Worm (Caenorhabditis elegans) whole organism, L1 larva: Measurements from ENCODE around the gene fbxc-19.

ENCODE experiments used
- C04F5.9 ChIP-seq: sonication (generic microtip); optimal IDR thresholded peaks from 2 replicates; lab custom pipeline; 2016; ENCODE audit warnings: missing genetic modification characterization, missing compliant biosample characterization
- C34B4.2 ChIP-seq: sonication (generic microtip); optimal IDR thresholded peaks from 2 replicates; lab custom pipeline; 2017; ENCODE audit warnings: mild to moderate bottlenecking, missing genetic modification characterization, missing compliant biosample characterization
- F16B12.6 ChIP-seq: fragments of 150-350 bp; optimal IDR thresholded peaks from 2 replicates; lab custom pipeline; 2014; ENCODE audit warnings: missing biosample characterization, missing genetic modification characterization
- aly-2 ChIP-seq: fragments of 150-350 bp; optimal IDR thresholded peaks from 2 replicates; lab custom pipeline; 2014; ENCODE audit warnings: missing biosample characterization, missing genetic modification characterization
- blmp-1 ChIP-seq: fragments of 150-350 bp; optimal IDR thresholded peaks from 2 replicates; lab custom pipeline; 2014; ENCODE audit warnings: missing biosample characterization, missing genetic modification characterization
- ceh-88 ChIP-seq: fragments of 200-800 bp; sonication (Bioruptor generic); IDR thresholded peaks from 2 replicates; pipeline ENCODE4 v1.3.6; 2022; ENCODE audit warnings: missing genetic modification characterization, missing compliant biosample characterization
- ceh-90 ChIP-seq: sonication (generic microtip); optimal IDR thresholded peaks from 2 replicates; lab custom pipeline; 2016; ENCODE audit warnings: missing genetic modification characterization, missing compliant biosample characterization
- dpl-1 ChIP-seq, 3 experiments: fragments of 150-350 bp in 2 of 3; sonication (generic microtip) in 1 of 3; optimal IDR thresholded peaks; 2 replicates each; lab custom pipeline; 2014 to 2017; ENCODE audit warnings: missing biosample characterization in 3 of 3, missing genetic modification characterization in 3 of 3, missing genetic modification reagents in 3 of 3
- dsc-1 ChIP-seq: sonication (generic microtip); optimal IDR thresholded peaks from 2 replicates; lab custom pipeline; 2016; ENCODE audit warnings: mild to moderate bottlenecking, missing genetic modification characterization, missing compliant biosample characterization
- efl-1 ChIP-seq, 4 experiments: fragments of 150-350 bp; optimal IDR thresholded peaks in 3 of 4; peaks in 1 of 4; 1 replicate in 1 of 4; 2 replicates in 3 of 4; lab custom pipeline; 2014; ENCODE audit warnings: missing biosample characterization in 2 of 4, missing genetic modification characterization in 2 of 4, missing genetic modification reagents in 2 of 4
- efl-3 ChIP-seq: fragments of 200-800 bp; sonication (Bioruptor generic); optimal IDR thresholded peaks from 2 replicates; lab custom pipeline; 2018; ENCODE audit warnings: mild to moderate bottlenecking, missing genetic modification characterization, missing compliant biosample characterization
- fkh-10 ChIP-seq: sonication (generic microtip); optimal IDR thresholded peaks from 2 replicates; lab custom pipeline; 2017; ENCODE audit warnings: missing biosample characterization, missing genetic modification reagents, missing genetic modification characterization
- fkh-4 ChIP-seq: sonication (generic microtip); optimal IDR thresholded peaks from 2 replicates; lab custom pipeline; 2016; ENCODE audit warnings: missing compliant biosample characterization, missing genetic modification characterization, borderline replicate concordance
- fkh-8 ChIP-seq: sonication (generic microtip); optimal IDR thresholded peaks from 2 replicates; lab custom pipeline; 2016; ENCODE audit warnings: mild to moderate bottlenecking, missing genetic modification characterization, missing compliant biosample characterization
- fos-1 ChIP-seq: fragments of 150-350 bp; optimal IDR thresholded peaks from 2 replicates; lab custom pipeline; 2014; ENCODE audit warnings: missing biosample characterization, missing genetic modification characterization
- grh-1 ChIP-seq: fragments of 200-800 bp; sonication (Bioruptor generic); IDR thresholded peaks from 2 replicates; pipeline ENCODE4 v1.3.6; 2022; ENCODE audit warnings: missing genetic modification reagents, missing genetic modification characterization, missing compliant biosample characterization
- hlh-17 ChIP-seq: fragments of 200-800 bp; sonication (Bioruptor generic); optimal IDR thresholded peaks from 2 replicates; lab custom pipeline; 2018; ENCODE audit warnings: missing genetic modification characterization, mild to moderate bottlenecking, missing compliant biosample characterization, moderate library complexity, borderline replicate concordance
- hlh-4 ChIP-seq: sonication (generic microtip); optimal IDR thresholded peaks from 2 replicates; lab custom pipeline; 2016; ENCODE audit warnings: mild to moderate bottlenecking, missing genetic modification characterization, missing compliant biosample characterization
- lin-13 ChIP-seq: fragments of 150-350 bp; optimal IDR thresholded peaks from 2 replicates; lab custom pipeline; 2014; ENCODE audit warnings: missing biosample characterization, missing genetic modification reagents, missing genetic modification characterization
- lin-14 ChIP-seq: fragments of 200-800 bp; sonication (Bioruptor generic); optimal IDR thresholded peaks from 2 replicates; lab custom pipeline; 2018; ENCODE audit warnings: mild to moderate bottlenecking, missing genetic modification characterization, moderate library complexity, missing compliant biosample characterization
- lin-35 ChIP-seq, 2 experiments: fragments of 150-350 bp; optimal IDR thresholded peaks; 2 replicates each; lab custom pipeline; 2014; ENCODE audit warnings: missing biosample characterization in 2 of 2, missing genetic modification characterization in 2 of 2, missing genetic modification reagents in 2 of 2
- lsy-2 ChIP-seq, 2 experiments: fragments of 150-350 bp; optimal IDR thresholded peaks; 2 replicates each; lab custom pipeline; 2014; ENCODE audit warnings: missing biosample characterization in 2 of 2, missing genetic modification characterization in 2 of 2
- mdl-1 ChIP-seq, 2 experiments: fragments of 150-350 bp; optimal IDR thresholded peaks; 2 replicates each; lab custom pipeline; 2014 to 2017; ENCODE audit warnings: missing biosample characterization in 2 of 2, missing genetic modification characterization in 2 of 2, inconsistent platforms in 1 of 2
- nhr-11 ChIP-seq: fragments of 150-350 bp; optimal IDR thresholded peaks from 2 replicates; lab custom pipeline; 2014; ENCODE audit warnings: missing biosample characterization, missing genetic modification characterization
- nhr-237 ChIP-seq: fragments of 150-350 bp; optimal IDR thresholded peaks from 2 replicates; lab custom pipeline; 2014; ENCODE audit warnings: missing biosample characterization, missing genetic modification characterization
- nhr-47 ChIP-seq: sonication (generic microtip); optimal IDR thresholded peaks from 2 replicates; lab custom pipeline; 2016; ENCODE audit warnings: mild to moderate bottlenecking, missing genetic modification characterization, moderate library complexity, missing compliant biosample characterization
- nhr-71 ChIP-seq: sonication (generic microtip); optimal IDR thresholded peaks from 2 replicates; lab custom pipeline; 2016; ENCODE audit warnings: mild to moderate bottlenecking, missing genetic modification characterization, moderate library complexity, missing compliant biosample characterization
- nhr-76 ChIP-seq: sonication (generic microtip); optimal IDR thresholded peaks from 2 replicates; lab custom pipeline; 2017; ENCODE audit warnings: missing biosample characterization, missing genetic modification characterization
- nhr-85 ChIP-seq: sonication (generic microtip); peaks from one replicate; lab custom pipeline; 2016; ENCODE audit warnings: missing genetic modification characterization, inconsistent platforms, missing compliant biosample characterization
- snpc-4 ChIP-seq: fragments of 150-350 bp; optimal IDR thresholded peaks from 2 replicates; lab custom pipeline; 2014; ENCODE audit warnings: missing biosample characterization, missing genetic modification characterization
- snu-23 ChIP-seq: sonication (generic microtip); optimal IDR thresholded peaks from 2 replicates; lab custom pipeline; 2016; ENCODE audit warnings: missing genetic modification characterization, missing compliant biosample characterization
- sox-4 ChIP-seq: sonication (generic microtip); optimal IDR thresholded peaks from 2 replicates; lab custom pipeline; 2016; ENCODE audit warnings: missing genetic modification characterization, missing compliant biosample characterization
- sup-37 ChIP-seq: fragments of 200-800 bp; sonication (Bioruptor generic); optimal IDR thresholded peaks from 2 replicates; lab custom pipeline; 2018; ENCODE audit warnings: mild to moderate bottlenecking, missing genetic modification characterization, missing compliant biosample characterization
- swsn-7 ChIP-seq: sonication (generic microtip); optimal IDR thresholded peaks from 2 replicates; lab custom pipeline; 2016; ENCODE audit warnings: missing genetic modification characterization, missing compliant biosample characterization
- tbx-2 ChIP-seq: sonication (generic microtip); optimal IDR thresholded peaks from 2 replicates; lab custom pipeline; 2016; ENCODE audit warnings: missing genetic modification characterization, missing compliant biosample characterization
- unc-86 ChIP-seq: sonication (generic microtip); optimal IDR thresholded peaks from 2 replicates; lab custom pipeline; 2016; ENCODE audit warnings: missing genetic modification characterization, missing compliant biosample characterization
- xbp-1 ChIP-seq: sonication (generic microtip); optimal IDR thresholded peaks from 2 replicates; lab custom pipeline; 2016; ENCODE audit warnings: missing genetic modification characterization, missing compliant biosample characterization

Gene fbxc-19

ce11 chrII:1806358-1806757 is 13.9 kb upstream of the fbxc-19 start, which contains the start of gene C08F1.12:
Gene C08F1.12 (minus strand): TSS chrII:1806458.
- TF ChIP-seq snu-23 (GFP tag; lab: Kevin White, UChicago) (no peak), blmp-1 (tag; lab: Kevin White, UChicago) (no peak), swsn-7 (no peak), nhr-47 (tag; lab: Kevin White, UChicago) (no peak), lin-13 (no peak), hlh-17 (GFP tag; lab: Kevin White, UChicago) (no peak), nhr-237 (tag; lab: Kevin White, UChicago) (no peak), xbp-1 (no peak), fos-1 (tag; lab: Kevin White, UChicago) (no peak), aly-2 (tag; lab: Kevin White, UChicago) (no peak), nhr-11 (no peak), nhr-71 (tag; lab: Kevin White, UChicago) (no peak), hlh-4 (tag; lab: Kevin White, UChicago) (no peak), mdl-1 (tag; optimal IDR thresholded peaks at IDR 0.05; lab: Kevin White, UChicago) (no peak), nhr-76 (tag; lab: Kevin White, UChicago) (no peak), ceh-88 (no peak), fkh-4 (tag; lab: Kevin White, UChicago) (no peak), ceh-90 (tag; lab: Kevin White, UChicago) (no peak), fkh-10 (no peak), tbx-2 (tag; lab: Kevin White, UChicago) (no peak)
- TF ChIP-seq, all 84 proteins: peak for 0

DNA sequence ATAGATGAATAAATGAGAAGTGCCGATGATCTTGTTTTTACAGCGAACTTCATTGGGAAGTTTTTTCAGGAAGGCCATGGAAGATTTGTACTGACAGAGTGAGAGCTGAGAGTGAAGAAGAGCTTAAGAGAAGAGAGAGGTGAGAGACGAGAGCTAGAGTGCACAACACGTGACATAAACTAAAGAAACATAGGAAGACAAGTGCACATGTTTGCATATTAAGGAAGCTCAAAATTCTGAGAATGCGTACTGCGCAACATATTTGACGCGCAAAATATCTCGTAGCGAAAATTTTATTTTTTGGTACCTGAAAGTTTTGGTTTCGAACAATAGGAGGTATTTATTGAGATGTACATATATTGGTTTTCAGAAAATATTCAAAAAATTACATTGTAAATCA is 12.1 kb upstream of the fbxc-19 start, which contains the start of gene C08F1.8:
Gene C08F1.8, minus strand, starts transcription at position 101 of the 400 bp plus-strand sequence.
- TF ChIP-seq dsc-1 (tag; lab: Kevin White, UChicago): peak; percentile 4
- peak; percentile 24 for TF ChIP-seq fkh-8 (tag; lab: Kevin White, UChicago)
- peak in 1 of 3 experiments; percentile 37 for TF ChIP-seq dpl-1 (GFP tag; optimal IDR thresholded peaks at IDR 0.05; lab: Kevin White, UChicago)
- peak; percentile 29 for TF ChIP-seq lin-14 (GFP tag; lab: Kevin White, UChicago)
- no peak for TF ChIP-seq C04F5.9
- no peak for TF ChIP-seq snpc-4 (tag; lab: Kevin White, UChicago)
- TF ChIP-seq ceh-90 (tag; lab: Kevin White, UChicago): no peak
- no peak for TF ChIP-seq C34B4.2 (tag; lab: Kevin White, UChicago)
- no peak for TF ChIP-seq nhr-85
- TF ChIP-seq sup-37: no peak
- peak; percentile 31 for TF ChIP-seq F16B12.6 (tag; lab: Kevin White, UChicago)
- TF ChIP-seq lin-35 (GFP tag; optimal IDR thresholded peaks at IDR 0.05; lab: Kevin White, UChicago): peak in 1 of 2 experiments; percentile 8
- TF ChIP-seq unc-86 (tag; lab: Kevin White, UChicago): peak; percentile 52
- TF ChIP-seq xbp-1: no peak
- TF ChIP-seq efl-1 (optimal IDR thresholded peaks at IDR 0.05; lab: Kevin White, UChicago): peak; percentile 4 to 38
- peak in 1 of 2 experiments; percentile 29 for TF ChIP-seq efl-1 (GFP tag; optimal IDR thresholded peaks at IDR 0.05 in 1 of 2; lab: Kevin White, UChicago)

DNA sequence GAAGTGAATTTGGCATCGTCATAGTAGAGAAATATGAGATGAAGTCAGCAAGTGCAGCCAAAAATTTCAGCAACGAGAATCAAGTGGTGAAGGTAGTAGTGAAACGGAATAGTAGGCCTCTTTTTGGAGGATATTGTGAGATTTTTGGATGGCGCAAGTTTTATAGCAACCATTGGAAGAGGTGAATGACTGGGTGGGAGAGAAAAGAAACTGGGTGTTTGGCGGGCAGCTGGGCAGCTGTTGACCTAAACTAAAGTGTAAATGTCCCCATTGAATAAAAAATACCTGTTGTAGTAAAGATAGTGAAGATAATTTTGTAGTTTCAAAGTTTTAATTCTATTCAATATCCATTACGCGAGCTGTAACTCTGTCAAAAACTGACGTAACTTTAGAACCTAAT is 4.2 kb upstream of the fbxc-19 start:
- TF ChIP-seq sox-4 (tag; lab: Kevin White, UChicago): no peak
- TF ChIP-seq hlh-17 (GFP tag; lab: Kevin White, UChicago): no peak
- no peak for TF ChIP-seq fkh-4 (tag; lab: Kevin White, UChicago)
- TF ChIP-seq lsy-2 (tag; optimal IDR thresholded peaks at IDR 0.05; lab: Kevin White, UChicago): no peak
- no peak for TF ChIP-seq lin-13
- no peak for TF ChIP-seq efl-1 (optimal IDR thresholded peaks at IDR 0.05; lab: Kevin White, UChicago)
- peak in 1 of 2 experiments; percentile 86 for TF ChIP-seq efl-1 (GFP tag; optimal IDR thresholded peaks at IDR 0.05 in 1 of 2; lab: Kevin White, UChicago)
- no peak for TF ChIP-seq efl-3
- TF ChIP-seq grh-1 (GFP tag; lab: Robert Waterston, UW): no peak
